ENCODE assay signal across 1 fruit fly cellular context in the genomic region with DNA sequence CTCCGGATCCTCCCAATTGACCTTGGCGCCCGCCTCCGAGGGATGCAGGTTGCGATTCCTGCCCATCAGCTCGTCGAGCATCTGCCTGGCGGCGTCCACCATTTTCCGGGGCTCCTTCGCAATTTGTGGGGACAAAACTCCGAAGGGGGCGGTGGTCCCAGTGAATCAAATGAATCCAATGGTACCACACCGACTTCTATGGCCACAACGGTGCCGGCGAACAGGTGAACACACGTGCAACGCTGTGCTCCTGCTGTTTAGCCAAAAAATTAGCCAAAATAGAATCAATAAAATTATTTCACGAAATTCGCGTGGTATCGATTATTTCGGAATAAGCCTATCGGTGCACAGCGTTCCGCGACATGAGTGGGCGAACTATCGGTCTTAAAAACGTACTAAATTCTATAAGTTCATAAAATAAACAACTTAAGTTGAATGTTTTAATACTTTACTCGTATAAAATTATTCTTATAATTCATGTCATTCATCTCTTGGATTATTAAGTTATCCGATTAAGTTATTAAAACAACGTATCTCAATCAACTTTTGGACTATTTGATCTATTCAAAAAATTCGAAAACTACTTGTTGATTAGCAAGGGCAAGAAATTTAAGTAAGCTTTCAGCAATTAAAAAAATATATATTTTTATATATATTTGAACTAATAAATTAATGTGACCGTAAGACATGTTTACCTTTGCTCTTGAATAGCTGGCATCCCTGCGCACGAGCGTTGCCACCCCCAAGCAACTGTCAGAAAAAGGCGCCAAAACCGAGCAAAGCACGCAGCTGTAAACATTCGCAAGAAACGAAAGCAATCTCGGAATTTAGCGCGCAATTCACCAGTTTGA.
TF ChIP-seq lines count a peak whose summit lies in the region.

A gene (minus strand): TSS at position 337 of the 851 bp plus-strand sequence.
A gene (plus strand): TSS at position 751 of the 851 bp plus-strand sequence.

TF ChIP-seq in whole organism, embryonic, 481 proteins besides CTCF, POLR2A, EP300 and RAD21 (continued from another document):
- TF ChIP-seq Drgx (GFP tag; IDR thresholded peaks at IDR 0.05; lab: Robert Waterston, UW) (no peak), Eip74EF (GFP tag; optimal IDR thresholded peaks at IDR 0.05; lab: Kevin White, UChicago) (no peak), Bgb (GFP tag; IDR thresholded peaks at IDR 0.05; lab: Robert Waterston, UW; ENCODE audit: partially characterized antibody) (peak; percentile 52; the same call in 1 of the 2 replicates), Nf-YA (GFP tag; IDR thresholded peaks at IDR 0.05; lab: Robert Waterston, UW) (0 out of 2 replicates have a peak, but pooled peaks have one; percentile 17), CG18764 (GFP tag; optimal IDR thresholded peaks at IDR 0.05; lab: Kevin White, UChicago) (no peak), ci (GFP tag; IDR thresholded peaks at IDR 0.05; lab: Robert Waterston, UW) (no peak), ttk (GFP tag; IDR thresholded peaks at IDR 0.05; lab: Robert Waterston, UW) (no peak), Trl (optimal IDR thresholded peaks at IDR 0.05; lab: Kevin White, UChicago) (no peak), Trl (GFP tag; optimal IDR thresholded peaks at IDR 0.05; lab: Kevin White, UChicago) (no peak), CG2712 (tag; optimal IDR thresholded peaks at IDR 0.05; lab: Kevin White, UChicago) (peak; percentile 18), CG43689 (GFP tag; IDR thresholded peaks at IDR 0.05; lab: Robert Waterston, UW) (no peak), zen2 (GFP tag; IDR thresholded peaks at IDR 0.05; lab: Robert Waterston, UW; ENCODE audit: partially characterized antibody) (peak; percentile 48; the same call in 1 of the 3 replicates), Lpt (GFP tag; optimal IDR thresholded peaks at IDR 0.05; lab: Kevin White, UChicago) (no peak), nau (GFP tag; optimal IDR thresholded peaks at IDR 0.05; lab: Kevin White, UChicago) (no peak), CG6254 (GFP tag; optimal IDR thresholded peaks at IDR 0.05; lab: Kevin White, UChicago) (no peak), scrt (GFP tag; optimal IDR thresholded peaks at IDR 0.05; lab: Kevin White, UChicago) (no peak), CG10543 (GFP tag; optimal IDR thresholded peaks at IDR 0.05; lab: Kevin White, UChicago) (no peak), dysf (GFP tag; IDR thresholded peaks at IDR 0.05; lab: Robert Waterston, UW) (no peak), CG18011 (GFP tag; optimal IDR thresholded peaks at IDR 0.05; lab: Kevin White, UChicago) (no peak), CG9215 (GFP tag; IDR thresholded peaks at IDR 0.05; lab: Robert Waterston, UW) (no peak), CG15514 (GFP tag; optimal IDR thresholded peaks at IDR 0.05; lab: Kevin White, UChicago) (peak; percentile 50), Bdp1 (GFP tag; optimal IDR thresholded peaks at IDR 0.05; lab: Kevin White, UChicago) (no peak), CG10431 (GFP tag; optimal IDR thresholded peaks at IDR 0.05; lab: Kevin White, UChicago) (no peak), bowl (GFP tag; IDR thresholded peaks at IDR 0.05; lab: Robert Waterston, UW) (no peak), CG7271 (tag; optimal IDR thresholded peaks at IDR 0.05; lab: Kevin White, UChicago) (no peak), lab (GFP tag; optimal IDR thresholded peaks at IDR 0.05; lab: Kevin White, UChicago) (no peak), Vsx1 (GFP tag; optimal IDR thresholded peaks at IDR 0.05; lab: Kevin White, UChicago) (no peak), CG6272 (GFP tag; IDR thresholded peaks at IDR 0.05; lab: Robert Waterston, UW) (no peak), CG13424 (tag; optimal IDR thresholded peaks at IDR 0.05; lab: Kevin White, UChicago) (peak; percentile 7), crp (GFP tag; optimal IDR thresholded peaks at IDR 0.05; lab: Kevin White, UChicago) (peak in 1 of 2 experiments; percentile 28), CG12219 (GFP tag; optimal IDR thresholded peaks at IDR 0.05; lab: Kevin White, UChicago) (no peak), CG12391 (tag; optimal IDR thresholded peaks at IDR 0.05; lab: Kevin White, UChicago) (peak; percentile 29), ap (GFP tag; IDR thresholded peaks at IDR 0.05; lab: Robert Waterston, UW) (no peak), onecut (GFP tag; IDR thresholded peaks at IDR 0.05; lab: Robert Waterston, UW) (peak; percentile 48), CG9609 (GFP tag; optimal IDR thresholded peaks at IDR 0.05; lab: Kevin White, UChicago) (no peak), NC2α (GFP tag; optimal IDR thresholded peaks at IDR 0.05; lab: Kevin White, UChicago) (no peak), CG1792 (GFP tag; optimal IDR thresholded peaks at IDR 0.05; lab: Kevin White, UChicago) (no peak), CG13775 (GFP tag; optimal IDR thresholded peaks at IDR 0.05; lab: Kevin White, UChicago) (peak; percentile 1), CG5180 (GFP tag; optimal IDR thresholded peaks at IDR 0.05; lab: Kevin White, UChicago) (no peak), CG2129 (GFP tag; IDR thresholded peaks at IDR 0.05; lab: Robert Waterston, UW; ENCODE audit: partially characterized antibody) (peak; percentile 29; the same call in 1 of the 2 replicates), CG16813 (GFP tag; IDR thresholded peaks at IDR 0.05; lab: Robert Waterston, UW; ENCODE audit: partially characterized antibody) (peak; percentile 54), chm (GFP tag; IDR thresholded peaks at IDR 0.05; lab: Robert Waterston, UW) (no peak), CG7745 (tag; optimal IDR thresholded peaks at IDR 0.05; lab: Kevin White, UChicago) (no peak), sna (GFP tag; IDR thresholded peaks at IDR 0.05; lab: Robert Waterston, UW; ENCODE audit: partially characterized antibody) (peak; percentile 62), CG17385 (GFP tag; optimal IDR thresholded peaks at IDR 0.05; lab: Kevin White, UChicago) (peak; percentile 5), Doc2 (GFP tag; IDR thresholded peaks at IDR 0.05; lab: Robert Waterston, UW) (no peak), CG8089 (GFP tag; optimal IDR thresholded peaks at IDR 0.05; lab: Kevin White, UChicago) (no peak), CG2678 (tag; optimal IDR thresholded peaks at IDR 0.05; lab: Kevin White, UChicago) (no peak), Asciz (GFP tag; optimal IDR thresholded peaks at IDR 0.05; lab: Kevin White, UChicago) (no peak), Antp (GFP tag; optimal IDR thresholded peaks at IDR 0.05; lab: Kevin White, UChicago) (no peak), slbo (GFP tag; IDR thresholded peaks at IDR 0.05; lab: Robert Waterston, UW) (no peak), tin (GFP tag; optimal IDR thresholded peaks at IDR 0.05; lab: Kevin White, UChicago) (no peak), unc-4 (GFP tag; IDR thresholded peaks at IDR 0.05; lab: Robert Waterston, UW; ENCODE audit: partially characterized antibody) (peak; percentile 71), Dbx (GFP tag; IDR thresholded peaks at IDR 0.05; lab: Robert Waterston, UW) (no peak), NC2β (GFP tag; optimal IDR thresholded peaks at IDR 0.05; lab: Kevin White, UChicago) (no peak), CG10366 (GFP tag; IDR thresholded peaks at IDR 0.05; lab: Robert Waterston, UW) (no peak), Sry-β (GFP tag; optimal IDR thresholded peaks at IDR 0.05; lab: Kevin White, UChicago) (no peak), repo (GFP tag; optimal IDR thresholded peaks at IDR 0.05; lab: Kevin White, UChicago) (no peak), ranshi (GFP tag; IDR thresholded peaks at IDR 0.05; lab: Robert Waterston, UW) (no peak), CG2120 (GFP tag; optimal IDR thresholded peaks at IDR 0.05; lab: Kevin White, UChicago) (no peak), CG31365 (tag; optimal IDR thresholded peaks at IDR 0.05; lab: Kevin White, UChicago) (no peak), CG4328 (GFP tag; optimal IDR thresholded peaks at IDR 0.05; lab: Kevin White, UChicago) (no peak)
